Fruit fly (Drosophila melanogaster) S2 (cell line): Measurements from ENCODE around the gene kat-60L1.

ENCODE experiments used
- CG8478 ChIP-seq: fragments of >200 bp; optimal IDR thresholded peaks from 2 replicates; lab custom pipeline; 2018
- CTCF ChIP-seq, 2 experiments: fragments of >200 bp; optimal IDR thresholded peaks; 2 replicates each; lab custom pipeline; 2018

kat-60L1 gene

dm6 chr3R:5833948-5834504 lies 52.5 kb downstream of the kat-60L1 start:
- TF ChIP-seq CTCF (optimal IDR thresholded peaks at IDR 0.05; lab: Kevin White, UChicago) = no peak
- TF ChIP-seq CG8478 (lab: Kevin White, UChicago) = no peak

dm6 chr3R:5836536-5836935 lies 55.0 kb downstream of the kat-60L1 start:
- TF ChIP-seq CTCF (optimal IDR thresholded peaks at IDR 0.05; lab: Kevin White, UChicago) (no peak), CG8478 (lab: Kevin White, UChicago) (no peak)
